Fruit fly (Drosophila melanogaster): ENCODE data around the gene CG14855.

dm6 chr3R:14756040-14756439, 40.1 kb upstream of the CG14855 start:
- TF ChIP-seq cnc (optimal IDR thresholded peaks at IDR 0.05), result no peak
- TF ChIP-seq CG7045 (GFP tag; optimal IDR thresholded peaks at IDR 0.05), result no peak
- no peak for TF ChIP-seq CG11617 (GFP tag; optimal IDR thresholded peaks at IDR 0.05)
